Worm (Caenorhabditis elegans) whole organism, mixed stage, embryonic: Measurements from ENCODE around the gene nlp-78.

Experiments used
- M03D4.4 ChIP-seq: sonication (generic microtip); optimal IDR thresholded peaks from 2 replicates; lab custom pipeline; 2017; ENCODE audit warnings: mild to moderate bottlenecking, missing genetic modification characterization, missing compliant biosample characterization
- bed-3 ChIP-seq: fragments of 200-800 bp; sonication (Bioruptor generic); optimal IDR thresholded peaks from 3 replicates; lab custom pipeline; 2018; ENCODE audit warnings: mild to moderate bottlenecking, missing genetic modification characterization, moderate library complexity, missing compliant biosample characterization
- blmp-1 ChIP-seq: fragments of 150-350 bp; optimal IDR thresholded peaks from 2 replicates; lab custom pipeline; 2014; ENCODE audit warnings: missing biosample characterization, missing genetic modification characterization
- ceh-39 ChIP-seq: fragments of 150-350 bp; optimal IDR thresholded peaks from 2 replicates; lab custom pipeline; 2014; ENCODE audit warnings: missing biosample characterization, missing genetic modification characterization
- ceh-43 ChIP-seq: fragments of 200-800 bp; sonication (Bioruptor generic); optimal IDR thresholded peaks from 2 replicates; lab custom pipeline; 2018; ENCODE audit warnings: mild to moderate bottlenecking, missing genetic modification characterization, moderate library complexity, missing compliant biosample characterization
- ceh-83 ChIP-seq: fragments of 200-800 bp; sonication (Bioruptor generic); optimal IDR thresholded peaks from 2 replicates; lab custom pipeline; 2018; ENCODE audit warnings: mild to moderate bottlenecking, missing genetic modification characterization, missing compliant biosample characterization
- cnd-1 ChIP-seq: fragments of 200-800 bp; sonication (Bioruptor generic); optimal IDR thresholded peaks from 2 replicates; lab custom pipeline; 2018; ENCODE audit warnings: mild to moderate bottlenecking, missing genetic modification characterization, missing compliant biosample characterization
- drap-1 ChIP-seq: fragments of 200-800 bp; sonication (Bioruptor generic); optimal IDR thresholded peaks from 3 replicates; lab custom pipeline; 2018; ENCODE audit warnings: mild to moderate bottlenecking, missing genetic modification characterization, missing compliant biosample characterization
- elt-1 ChIP-seq: sonication (generic microtip); optimal IDR thresholded peaks from 2 replicates; lab custom pipeline; 2017; ENCODE audit warnings: missing genetic modification characterization, mild to moderate bottlenecking, missing compliant biosample characterization, antibody characterized with exemption, moderate library complexity, borderline replicate concordance; ENCODE audit not compliant: insufficient read depth
- flh-1 ChIP-seq: fragments of 200-800 bp; sonication (Bioruptor generic); optimal IDR thresholded peaks from 2 replicates; lab custom pipeline; 2018; ENCODE audit warnings: mild to moderate bottlenecking, missing genetic modification characterization, moderate library complexity, missing compliant biosample characterization
- ham-2 ChIP-seq: fragments of 200-800 bp; sonication (Bioruptor generic); optimal IDR thresholded peaks from 2 replicates; lab custom pipeline; 2018; ENCODE audit warnings: mild to moderate bottlenecking, missing genetic modification characterization, missing compliant biosample characterization
- hlh-1 ChIP-seq: fragments of 150-350 bp; optimal IDR thresholded peaks from 2 replicates; lab custom pipeline; 2014; ENCODE audit warnings: missing biosample characterization, missing genetic modification reagents, missing genetic modification characterization
- lin-13 ChIP-seq: fragments of 150-350 bp; optimal IDR thresholded peaks from 2 replicates; lab custom pipeline; 2014; ENCODE audit warnings: missing biosample characterization, missing genetic modification characterization
- mab-5 ChIP-seq: fragments of 150-350 bp; optimal IDR thresholded peaks from 2 replicates; lab custom pipeline; 2014; ENCODE audit warnings: missing biosample characterization, missing genetic modification characterization
- mep-1 ChIP-seq: fragments of 150-350 bp; optimal IDR thresholded peaks from 2 replicates; lab custom pipeline; 2017; ENCODE audit warnings: missing biosample characterization, missing genetic modification reagents, missing genetic modification characterization, inconsistent platforms
- mls-2 ChIP-seq: sonication (generic microtip); optimal IDR thresholded peaks from 2 replicates; lab custom pipeline; 2016; ENCODE audit warnings: mild to moderate bottlenecking, missing genetic modification characterization, moderate library complexity, missing compliant biosample characterization
- nhr-12 ChIP-seq: fragments of 150-350 bp; optimal IDR thresholded peaks from 2 replicates; lab custom pipeline; 2014; ENCODE audit warnings: missing biosample characterization, missing genetic modification characterization
- nhr-2 ChIP-seq: fragments of 150-350 bp; optimal IDR thresholded peaks from 2 replicates; lab custom pipeline; 2014; ENCODE audit warnings: missing biosample characterization, missing genetic modification characterization
- nhr-237 ChIP-seq: fragments of 150-350 bp; optimal IDR thresholded peaks from 2 replicates; lab custom pipeline; 2014; ENCODE audit warnings: missing biosample characterization, missing genetic modification characterization
- pha-4 ChIP-seq: fragments of 150-350 bp; optimal IDR thresholded peaks from 2 replicates; lab custom pipeline; 2018; ENCODE audit warnings: missing biosample characterization, missing genetic modification reagents, missing genetic modification characterization
- sem-2 ChIP-seq: fragments of 200-800 bp; sonication (Bioruptor generic); optimal IDR thresholded peaks from 2 replicates; lab custom pipeline; 2018; ENCODE audit warnings: mild to moderate bottlenecking, missing genetic modification characterization, missing compliant biosample characterization
- snpc-4 ChIP-seq: fragments of 150-350 bp; optimal IDR thresholded peaks from 2 replicates; lab custom pipeline; 2014; ENCODE audit warnings: missing biosample characterization, missing genetic modification characterization
- sptf-1 ChIP-seq: sonication (generic microtip); optimal IDR thresholded peaks from 2 replicates; lab custom pipeline; 2017; ENCODE audit warnings: mild to moderate bottlenecking, missing genetic modification characterization, moderate library complexity, missing compliant biosample characterization
- tbx-8 ChIP-seq: fragments of 200-800 bp; sonication (Bioruptor generic); optimal IDR thresholded peaks from 2 replicates; lab custom pipeline; 2018; ENCODE audit warnings: mild to moderate bottlenecking, missing genetic modification characterization, moderate library complexity, missing compliant biosample characterization
- unc-39 ChIP-seq: fragments of 150-350 bp; optimal IDR thresholded peaks from 2 replicates; lab custom pipeline; 2014; ENCODE audit warnings: missing biosample characterization, missing genetic modification characterization
- unc-62 ChIP-seq: fragments of 150-350 bp; optimal IDR thresholded peaks from 2 replicates; lab custom pipeline; 2014; ENCODE audit warnings: missing biosample characterization, missing genetic modification reagents, missing genetic modification characterization
- zip-8 ChIP-seq: fragments of 150-350 bp; optimal IDR thresholded peaks from 2 replicates; lab custom pipeline; 2014; ENCODE audit warnings: missing biosample characterization, missing genetic modification characterization
- ztf-11 ChIP-seq: fragments of 150-350 bp; optimal IDR thresholded peaks from 2 replicates; lab custom pipeline; 2014; ENCODE audit warnings: missing biosample characterization, missing genetic modification characterization

The nlp-78 gene

ce11 chrII:9143795-9144194 lies 7.8 kb downstream of the nlp-78 start:
- no peak for TF ChIP-seq unc-62 (GFP tag; lab: Kevin White, UChicago)
- TF ChIP-seq hlh-1 = no peak
- TF ChIP-seq sptf-1 (tag; lab: Kevin White, UChicago) = no peak
- TF ChIP-seq unc-39 (tag; lab: Kevin White, UChicago) = no peak
- TF ChIP-seq ceh-39 (tag; lab: Kevin White, UChicago) = no peak
- no peak for TF ChIP-seq tbx-8 (GFP tag; lab: Kevin White, UChicago)
- TF ChIP-seq elt-1 (tag; lab: Kevin White, UChicago) = no peak
- TF ChIP-seq ztf-11 = no peak
- no peak for TF ChIP-seq M03D4.4 (tag; lab: Kevin White, UChicago)
- no peak for TF ChIP-seq drap-1 (GFP tag; lab: Kevin White, UChicago)
- no peak for TF ChIP-seq mls-2 (tag; lab: Kevin White, UChicago)
- no peak for TF ChIP-seq nhr-237 (tag; lab: Kevin White, UChicago)
- no peak for TF ChIP-seq ceh-43 (GFP tag; lab: Kevin White, UChicago)

- no peak for TF ChIP-seq snpc-4 (tag; lab: Kevin White, UChicago)
- TF ChIP-seq unc-39 (tag; lab: Kevin White, UChicago) = no peak
Measured at ce11 chrII:9144366-9144765, 8.4 kb downstream of the nlp-78 start.

- TF ChIP-seq mab-5 (tag; lab: Kevin White, UChicago) (no peak), ztf-11 (no peak), drap-1 (GFP tag; lab: Kevin White, UChicago) (no peak), lin-13 (tag; lab: Kevin White, UChicago) (no peak), mep-1 (tag; lab: Kevin White, UChicago) (no peak), blmp-1 (tag; lab: Kevin White, UChicago) (no peak), cnd-1 (no peak), nhr-2 (tag; lab: Kevin White, UChicago) (no peak), sptf-1 (tag; lab: Kevin White, UChicago) (no peak), ceh-39 (tag; lab: Kevin White, UChicago) (no peak), snpc-4 (tag; lab: Kevin White, UChicago) (no peak)
Measured at ce11 chrII:9145961-9146360, 10.0 kb downstream of the nlp-78 start, which contains the start of gene W07A12.4. Gene W07A12.4 (plus strand): TSS chrII:9146261.

ce11 chrII:9148079-9148478 lies 12.1 kb downstream of the nlp-78 start:
- TF ChIP-seq lin-13 (tag; lab: Kevin White, UChicago) (no peak), sem-2 (GFP tag; lab: Kevin White, UChicago) (no peak), zip-8 (no peak), unc-39 (tag; lab: Kevin White, UChicago) (no peak), snpc-4 (tag; lab: Kevin White, UChicago) (no peak), ceh-43 (GFP tag; lab: Kevin White, UChicago) (no peak), nhr-2 (tag; lab: Kevin White, UChicago) (no peak), unc-62 (GFP tag; lab: Kevin White, UChicago) (no peak), flh-1 (GFP tag; lab: Kevin White, UChicago) (no peak), ham-2 (GFP tag; lab: Kevin White, UChicago) (no peak), sptf-1 (tag; lab: Kevin White, UChicago) (no peak), tbx-8 (GFP tag; lab: Kevin White, UChicago) (no peak), blmp-1 (tag; lab: Kevin White, UChicago) (no peak), M03D4.4 (tag; lab: Kevin White, UChicago) (no peak), mab-5 (tag; lab: Kevin White, UChicago) (no peak), nhr-237 (tag; lab: Kevin White, UChicago) (no peak), elt-1 (tag; lab: Kevin White, UChicago) (no peak), pha-4 (tag; lab: Kevin White, UChicago) (no peak), bed-3 (GFP tag; lab: Kevin White, UChicago) (no peak)

ce11 chrII:9152231-9152630 lies 16.3 kb downstream of the nlp-78 start, which contains the start of gene col-78:
Gene col-78 (plus strand): TSS chrII:9152531.
- TF ChIP-seq mep-1 (tag; lab: Kevin White, UChicago) (no peak), drap-1 (GFP tag; lab: Kevin White, UChicago) (no peak), unc-39 (tag; lab: Kevin White, UChicago) (no peak)

ce11 chrII:9154339-9154738 lies 18.4 kb downstream of the nlp-78 start:
- TF ChIP-seq nhr-237 (tag; lab: Kevin White, UChicago) = no peak
- no peak for TF ChIP-seq elt-1 (tag; lab: Kevin White, UChicago)
- no peak for TF ChIP-seq cnd-1
- no peak for TF ChIP-seq nhr-12
- no peak for TF ChIP-seq nhr-2 (tag; lab: Kevin White, UChicago)
- no peak for TF ChIP-seq bed-3 (GFP tag; lab: Kevin White, UChicago)
- TF ChIP-seq ceh-39 (tag; lab: Kevin White, UChicago) = no peak
- TF ChIP-seq ceh-83 (GFP tag; lab: Kevin White, UChicago) = no peak
- TF ChIP-seq sptf-1 (tag; lab: Kevin White, UChicago) = no peak
